Fruit fly (Drosophila melanogaster) whole organism, embryonic: ENCODE data around the gene CG10486.
A peak's percentile ranks its signal among the peaks of the same experiment; 100 is the strongest.

Experiments
- ATbp ChIP-seq: fragments of 200-800 bp; sonication (Bioruptor generic); optimal IDR thresholded peaks from 2 replicates; lab custom pipeline; 2017; ENCODE audit warnings: missing biosample characterization, mild to moderate bottlenecking, missing genetic modification characterization, missing genetic modification reagents
- Adf1 ChIP-seq: fragments of 200-800 bp; sonication (Bioruptor generic); IDR thresholded peaks from 2 replicates; pipeline ENCODE4 v1.3.6; 2022; ENCODE audit warnings: missing biosample characterization, missing genetic modification characterization
- B-H1 ChIP-seq: fragments of 200-800 bp; sonication (Bioruptor generic); IDR thresholded peaks from 3 replicates; pipeline ENCODE4 v1.3.6; 2022; ENCODE audit warnings: missing biosample characterization, missing genetic modification characterization
- B-H2 ChIP-seq: fragments of 200-800 bp; sonication (Bioruptor generic); optimal IDR thresholded peaks from 2 replicates; lab custom pipeline; 2018; ENCODE audit warnings: missing biosample characterization, mild to moderate bottlenecking, missing genetic modification characterization
- BEAF-32 ChIP-seq: fragments of 200-800 bp; sonication (Bioruptor generic); optimal IDR thresholded peaks from 3 replicates; lab custom pipeline; 2017; ENCODE audit warnings: missing biosample characterization, missing genetic modification characterization, mild to moderate bottlenecking, moderate library complexity, missing genetic modification reagents
- Bdp1 ChIP-seq: fragments of 200-800 bp; sonication (Bioruptor generic); optimal IDR thresholded peaks from 3 replicates; lab custom pipeline; 2016; ENCODE audit warnings: missing biosample characterization, missing genetic modification characterization
- C15 ChIP-seq: fragments of 200-800 bp; sonication (Bioruptor generic); IDR thresholded peaks from 3 replicates; pipeline ENCODE4 v1.3.6; 2022; ENCODE audit warnings: missing biosample characterization, missing genetic modification characterization
- CG10565 ChIP-seq: fragments of 200-800 bp; sonication (Bioruptor generic); optimal IDR thresholded peaks from 3 replicates; lab custom pipeline; 2016; ENCODE audit warnings: missing biosample characterization, mild to moderate bottlenecking, missing genetic modification characterization
- CG11695 ChIP-seq: fragments of 200-800 bp; sonication (Bioruptor generic); IDR thresholded peaks from 3 replicates; pipeline ENCODE4 v1.3.6; 2022; ENCODE audit warnings: missing biosample characterization, missing genetic modification characterization
- CG12659 ChIP-seq: fragments of 200-800 bp; sonication (Bioruptor generic); optimal IDR thresholded peaks from 3 replicates; lab custom pipeline; 2017; ENCODE audit warnings: mild to moderate bottlenecking, missing biosample characterization, missing genetic modification reagents, missing genetic modification characterization
- CG13123 ChIP-seq: fragments of 200-800 bp; sonication (Bioruptor generic); optimal IDR thresholded peaks from 2 replicates; lab custom pipeline; 2016; ENCODE audit warnings: missing biosample characterization, missing genetic modification characterization
- CG15011 ChIP-seq: fragments of 200-800 bp; sonication (Bioruptor generic); optimal IDR thresholded peaks from 3 replicates; lab custom pipeline; 2018; ENCODE audit warnings: missing biosample characterization, mild to moderate bottlenecking, missing genetic modification characterization
- CG15073 ChIP-seq: fragments of 200-800 bp; sonication (Bioruptor generic); optimal IDR thresholded peaks from 2 replicates; lab custom pipeline; 2016; ENCODE audit warnings: missing biosample characterization, missing genetic modification characterization
- CG15479 ChIP-seq: fragments of 200-800 bp; sonication (Bioruptor generic); optimal IDR thresholded peaks from 3 replicates; lab custom pipeline; 2019; ENCODE audit warnings: missing biosample characterization, mild to moderate bottlenecking, missing genetic modification characterization, moderate library complexity
- CG2120 ChIP-seq: fragments of 200-800 bp; sonication (Bioruptor generic); optimal IDR thresholded peaks from 3 replicates; lab custom pipeline; 2016; ENCODE audit warnings: missing biosample characterization, missing genetic modification characterization
- CG2712 ChIP-seq: fragments of 200-800 bp; optimal IDR thresholded peaks from 3 replicates; lab custom pipeline; 2019; ENCODE audit warnings: missing biosample characterization, mild to moderate bottlenecking, missing genetic modification characterization, moderate library complexity
- CG2875 ChIP-seq: fragments of 200-800 bp; sonication (Bioruptor generic); optimal IDR thresholded peaks from 2 replicates; lab custom pipeline; 2017; ENCODE audit warnings: missing biosample characterization, mild to moderate bottlenecking, missing genetic modification characterization, missing genetic modification reagents
- CG34224 ChIP-seq: fragments of 200-800 bp; sonication (Bioruptor generic); IDR thresholded peaks from 3 replicates; pipeline ENCODE4 v1.3.6; 2022; ENCODE audit warnings: missing biosample characterization, missing genetic modification characterization; ENCODE audit not compliant: partially characterized antibody
- CG34376 ChIP-seq: fragments of 200-800 bp; sonication (Bioruptor generic); optimal IDR thresholded peaks from 2 replicates; lab custom pipeline; 2018; ENCODE audit warnings: missing biosample characterization, mild to moderate bottlenecking, missing genetic modification characterization
- CG4328 ChIP-seq: fragments of 200-800 bp; sonication (Bioruptor generic); optimal IDR thresholded peaks from 3 replicates; lab custom pipeline; 2017; ENCODE audit warnings: missing biosample characterization, missing genetic modification reagents, missing genetic modification characterization
- CG4404 ChIP-seq: fragments of 200-800 bp; sonication (Bioruptor generic); IDR thresholded peaks from 2 replicates; pipeline ENCODE4 v1.3.6; 2022; ENCODE audit warnings: missing biosample characterization, missing genetic modification characterization
- CG4424 ChIP-seq: fragments of 200-800 bp; sonication (Bioruptor generic); optimal IDR thresholded peaks from 3 replicates; lab custom pipeline; 2016; ENCODE audit warnings: missing biosample characterization, missing genetic modification characterization
- CG7928 ChIP-seq: fragments of 200-800 bp; sonication (Bioruptor generic); optimal IDR thresholded peaks from 2 replicates; lab custom pipeline; 2017; ENCODE audit warnings: missing biosample characterization, mild to moderate bottlenecking, missing genetic modification characterization
- CG8089 ChIP-seq: fragments of 200-800 bp; sonication (Bioruptor generic); optimal IDR thresholded peaks from 3 replicates; lab custom pipeline; 2016; ENCODE audit warnings: missing biosample characterization, missing genetic modification characterization
- Hr39 ChIP-seq: fragments of >200 bp; optimal IDR thresholded peaks from 2 replicates; lab custom pipeline; 2017
- Lim3 ChIP-seq: fragments of 200-800 bp; sonication (Bioruptor generic); IDR thresholded peaks from 2 replicates; pipeline ENCODE4 v1.3.6; 2022; ENCODE audit warnings: missing biosample characterization, missing genetic modification characterization
- Myb ChIP-seq: fragments of 200-800 bp; sonication (Bioruptor generic); optimal IDR thresholded peaks from 2 replicates; lab custom pipeline; 2016; ENCODE audit warnings: missing biosample characterization, missing genetic modification characterization
- NfI ChIP-seq: fragments of 200-800 bp; sonication (Bioruptor generic); optimal IDR thresholded peaks from 3 replicates; lab custom pipeline; 2018; ENCODE audit warnings: missing biosample characterization, mild to moderate bottlenecking, missing genetic modification characterization, moderate library complexity
- Sox100B ChIP-seq: fragments of 200-800 bp; sonication (Bioruptor generic); optimal IDR thresholded peaks from 3 replicates; lab custom pipeline; 2018; ENCODE audit warnings: missing biosample characterization, mild to moderate bottlenecking, missing genetic modification characterization
- Spps ChIP-seq: fragments of 200-800 bp; sonication (Bioruptor generic); optimal IDR thresholded peaks from 2 replicates; lab custom pipeline; 2018; ENCODE audit warnings: missing biosample characterization, mild to moderate bottlenecking, missing genetic modification characterization
- aop ChIP-seq: fragments of 200-800 bp; sonication (Bioruptor generic); IDR thresholded peaks from 2 replicates; pipeline ENCODE4 v1.3.6; 2022; ENCODE audit warnings: missing biosample characterization, missing genetic modification characterization
- chn ChIP-seq: fragments of 200-800 bp; sonication (Bioruptor generic); optimal IDR thresholded peaks from 2 replicates; lab custom pipeline; 2016; ENCODE audit warnings: missing biosample characterization, missing genetic modification characterization
- crol ChIP-seq: fragments of 200-800 bp; sonication (Bioruptor generic); IDR thresholded peaks from 2 replicates; pipeline ENCODE4 v1.3.6; 2022; ENCODE audit warnings: missing biosample characterization, missing genetic modification characterization
- exex ChIP-seq: fragments of 200-800 bp; sonication (Bioruptor generic); optimal IDR thresholded peaks from 4 replicates; lab custom pipeline; 2018; ENCODE audit warnings: missing biosample characterization, mild to moderate bottlenecking, missing genetic modification characterization, moderate library complexity
- fd96Cb ChIP-seq: fragments of 200-800 bp; sonication (Bioruptor generic); optimal IDR thresholded peaks from 2 replicates; lab custom pipeline; 2018; ENCODE audit warnings: missing biosample characterization, mild to moderate bottlenecking, missing genetic modification characterization, moderate library complexity
- gem ChIP-seq: fragments of 200-800 bp; sonication (Bioruptor generic); optimal IDR thresholded peaks from 2 replicates; lab custom pipeline; 2019; ENCODE audit warnings: missing biosample characterization, mild to moderate bottlenecking, missing genetic modification characterization, moderate library complexity
- gsb ChIP-seq: fragments of 200-800 bp; sonication (Bioruptor generic); IDR thresholded peaks from 2 replicates; pipeline ENCODE4 v1.3.6; 2022; ENCODE audit warnings: missing biosample characterization, missing genetic modification characterization
- gsb-n ChIP-seq: fragments of 200-800 bp; sonication (Bioruptor generic); optimal IDR thresholded peaks from 3 replicates; lab custom pipeline; 2018; ENCODE audit warnings: missing biosample characterization, mild to moderate bottlenecking, missing genetic modification characterization
- ind ChIP-seq: fragments of 200-800 bp; sonication (Bioruptor generic); optimal IDR thresholded peaks from 3 replicates; lab custom pipeline; 2016; ENCODE audit warnings: missing biosample characterization, missing genetic modification characterization
- jing ChIP-seq: fragments of 200-800 bp; sonication (Bioruptor generic); optimal IDR thresholded peaks from 2 replicates; lab custom pipeline; 2018; ENCODE audit warnings: missing biosample characterization, mild to moderate bottlenecking, missing genetic modification characterization
- lilli ChIP-seq: fragments of 200-800 bp; sonication (Bioruptor generic); optimal IDR thresholded peaks from 3 replicates; lab custom pipeline; 2016; ENCODE audit warnings: missing biosample characterization, missing genetic modification characterization
- otp ChIP-seq: fragments of 200-800 bp; sonication (Bioruptor generic); IDR thresholded peaks from 3 replicates; pipeline ENCODE4, ENCODE4 v1.3.6; 2022; ENCODE audit warnings: missing biosample characterization, missing genetic modification characterization
- pb ChIP-seq: fragments of 200-800 bp; sonication (Bioruptor generic); optimal IDR thresholded peaks from 3 replicates; lab custom pipeline; 2016; ENCODE audit warnings: missing biosample characterization, missing genetic modification characterization
- scrt ChIP-seq: fragments of 200-800 bp; sonication (Bioruptor generic); optimal IDR thresholded peaks from 2 replicates; lab custom pipeline; 2018; ENCODE audit warnings: missing biosample characterization, mild to moderate bottlenecking, missing genetic modification characterization, moderate library complexity
- sd ChIP-seq: fragments of 200-800 bp; sonication (Bioruptor generic); optimal IDR thresholded peaks from 3 replicates; lab custom pipeline; 2018; ENCODE audit warnings: missing biosample characterization, mild to moderate bottlenecking, missing genetic modification characterization, moderate library complexity
- ttk ChIP-seq: fragments of 200-800 bp; sonication (Bioruptor generic); IDR thresholded peaks from 2 replicates; pipeline ENCODE4 v2.1.2; 2022; ENCODE audit warnings: missing biosample characterization, missing genetic modification characterization
- vfl ChIP-seq: fragments of 200-800 bp; sonication (Bioruptor generic); optimal IDR thresholded peaks from 2 replicates; lab custom pipeline; 2016; ENCODE audit warnings: missing biosample characterization, missing genetic modification characterization
- vnd ChIP-seq: fragments of 200-800 bp; sonication (Bioruptor generic); IDR thresholded peaks from 3 replicates; pipeline ENCODE4 v1.3.6; 2022; ENCODE audit warnings: missing biosample characterization, missing genetic modification characterization; ENCODE audit not compliant: partially characterized antibody
- z ChIP-seq: fragments of 200-800 bp; sonication (Bioruptor generic); IDR thresholded peaks from 3 replicates; pipeline ENCODE4 v1.3.6; 2022; ENCODE audit warnings: missing biosample characterization, missing genetic modification characterization

Gene CG10486

DNA sequence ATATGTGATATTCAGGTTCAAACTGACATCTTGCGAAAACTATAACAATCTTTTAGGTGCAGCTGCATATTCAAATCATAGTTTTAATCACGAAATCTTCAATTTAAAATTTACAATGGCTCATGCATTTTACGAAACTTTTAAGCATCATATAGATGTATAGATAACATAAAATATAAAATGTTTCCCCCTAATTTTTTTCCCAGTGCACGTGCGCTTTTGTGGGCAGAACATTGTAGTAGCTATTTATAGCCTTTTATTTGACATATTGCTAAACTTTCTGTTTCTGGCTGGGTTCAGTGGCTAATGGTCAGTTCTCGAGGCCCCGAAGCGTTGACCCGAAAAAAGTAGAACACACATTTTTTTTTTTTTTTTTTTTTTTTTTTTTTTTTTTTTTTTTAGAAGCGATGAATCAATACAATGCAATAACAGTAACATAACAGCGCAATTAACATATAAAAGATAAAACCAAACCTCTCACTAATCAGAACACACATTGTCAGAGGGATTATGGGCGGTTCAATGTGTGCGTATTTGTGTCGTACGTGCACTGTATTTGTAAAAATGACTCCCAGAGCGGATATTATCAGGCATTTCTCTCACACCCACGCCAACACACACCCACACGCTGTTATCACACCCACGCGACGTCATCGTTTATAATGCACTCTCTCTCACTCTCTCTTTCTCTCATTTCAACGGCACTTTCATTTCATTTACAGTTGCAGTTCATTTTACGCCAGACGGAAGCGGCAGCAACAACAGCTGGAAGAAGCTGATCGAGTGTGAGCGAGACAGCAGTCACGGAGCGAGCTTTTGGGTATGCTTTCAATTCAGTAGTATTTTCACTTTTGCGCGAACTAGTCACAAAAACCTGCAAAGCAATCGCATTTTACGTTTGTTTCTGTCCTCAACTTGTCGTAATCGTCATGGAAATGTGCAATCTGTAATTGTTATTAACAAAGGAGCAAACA lies 19.8 kb upstream of the CG10486 start (continued):
- TF ChIP-seq CG15073 (no peak), crol (GFP tag; lab: Robert Waterston, UW) (no peak), ttk (GFP tag; lab: Robert Waterston, UW) (no peak), CG7928 (no peak), CG11695 (peak; percentile 59; the same call in 2 of the 3 replicates), B-H1 (GFP tag; lab: Robert Waterston, UW) (peak; percentile 39; the same call in 1 of the 3 replicates), gsb (no peak), Lim3 (GFP tag; lab: Robert Waterston, UW) (no peak), CG2875 (GFP tag; lab: Kevin White, UChicago) (peak; percentile 53), NfI (GFP tag; lab: Kevin White, UChicago) (peak; percentile 45), sd (no peak), CG2120 (GFP tag; lab: Kevin White, UChicago) (peak; percentile 65), Myb (peak; percentile 14), Adf1 (GFP tag; lab: Robert Waterston, UW) (no peak), CG2712 (peak; percentile 56), gsb-n (tag; lab: Kevin White, UChicago) (peak; percentile 12), CG34224 (GFP tag; lab: Robert Waterston, UW) (no peak), vnd (GFP tag; lab: Robert Waterston, UW) (no peak), CG8089 (no peak), Sox100B (peak; percentile 23), CG34376 (GFP tag; lab: Kevin White, UChicago) (no peak), pb (GFP tag; lab: Kevin White, UChicago) (no peak), gem (peak; percentile 81), ATbp (peak; percentile 50), CG13123 (GFP tag; lab: Kevin White, UChicago) (no peak), CG15011 (GFP tag; lab: Kevin White, UChicago) (no peak), chn (GFP tag; lab: Kevin White, UChicago) (peak; percentile 10), BEAF-32 (GFP tag; lab: Kevin White, UChicago) (no peak), CG4404 (no peak), jing (GFP tag; lab: Kevin White, UChicago) (no peak), fd96Cb (peak; percentile 15), lilli (GFP tag; lab: Kevin White, UChicago) (peak; percentile 32), B-H2 (GFP tag; lab: Kevin White, UChicago) (no peak), exex (tag; lab: Kevin White, UChicago) (no peak), otp (no peak; the same call in 2 of the 3 replicates), vfl (GFP tag; lab: Kevin White, UChicago) (no peak), Spps (tag; lab: Kevin White, UChicago) (peak; percentile 25), C15 (GFP tag; lab: Robert Waterston, UW) (no peak), CG12659 (peak; percentile 40), aop (GFP tag; lab: Robert Waterston, UW) (no peak), ind (peak; percentile 14), CG10565 (GFP tag; lab: Kevin White, UChicago) (no peak), CG15479 (GFP tag; lab: Kevin White, UChicago) (no peak), CG4328 (no peak), z (GFP tag; lab: Robert Waterston, UW) (no peak), Bdp1 (GFP tag; lab: Kevin White, UChicago) (no peak), CG4424 (GFP tag; lab: Kevin White, UChicago) (peak; percentile 36), scrt (no peak), Hr39 (no peak)
